Fruit fly (Drosophila melanogaster): ENCODE results near the gene CG7101.

- TF ChIP-seq CG14655 (GFP tag; optimal IDR thresholded peaks at IDR 0.05) (no peak), CG17806 (tag; optimal IDR thresholded peaks at IDR 0.05) (no peak), CG9948 (tag; optimal IDR thresholded peaks at IDR 0.05) (no peak), Ets98B (GFP tag; IDR thresholded peaks at IDR 0.05) (no peak), Pif1A (GFP tag; optimal IDR thresholded peaks at IDR 0.05) (no peak), CG34367 (tag; optimal IDR thresholded peaks at IDR 0.05) (no peak), CG4496 (GFP tag; IDR thresholded peaks at IDR 0.05) (no peak), Snoo (tag; optimal IDR thresholded peaks at IDR 0.05) (no peak), gl (tag; optimal IDR thresholded peaks at IDR 0.05) (no peak), CG13204 (GFP tag; optimal IDR thresholded peaks at IDR 0.05) (no peak), CG32121 (GFP tag; IDR thresholded peaks at IDR 0.05) (no peak), Pif1B (GFP tag; optimal IDR thresholded peaks at IDR 0.05) (no peak), EcR (GFP tag; optimal IDR thresholded peaks at IDR 0.05) (no peak), CG10348 (GFP tag; IDR thresholded peaks at IDR 0.05) (no peak)
Observed at dm6 chrX:18812111-18812510, 18.3 kb upstream of the CG7101 start.
